Fruit fly (Drosophila melanogaster) whole organism: Measurements from ENCODE around the gene CG14315.

Source experiments
- CG8478 ChIP-seq: fragments of >200 bp; optimal IDR thresholded peaks from 2 replicates; lab custom pipeline; 2018; ENCODE audit warnings: inconsistent platforms
- Dll ChIP-seq: fragments of >200 bp; optimal IDR thresholded peaks from 2 replicates; lab custom pipeline; 2017
- EcR ChIP-seq, 2 experiments: fragments of >200 bp; optimal IDR thresholded peaks; 2 replicates each; lab custom pipeline; 2017; ENCODE audit warnings: missing biosample characterization in 2 of 2, missing genetic modification characterization in 2 of 2, missing genetic modification reagents in 2 of 2
- pan ChIP-seq: fragments of >200 bp; optimal IDR thresholded peaks from 2 replicates; lab custom pipeline; 2017
- psq ChIP-seq: fragments of >200 bp; optimal IDR thresholded peaks from 2 replicates; lab custom pipeline; 2017
- usp ChIP-seq: fragments of >200 bp; optimal IDR thresholded peaks from 2 replicates; lab custom pipeline; 2017; ENCODE audit warnings: missing biosample characterization, missing genetic modification characterization, mixed read lengths

dm6 chr3R:18197802-18198148, 39.3 kb downstream of the CG14315 start:
- TF ChIP-seq EcR (GFP tag; optimal IDR thresholded peaks at IDR 0.05; lab: Kevin White, UChicago): no peak
- TF ChIP-seq usp (GFP tag; lab: Kevin White, UChicago): no peak
- TF ChIP-seq pan (lab: Kevin White, UChicago): no peak
- no peak for TF ChIP-seq CG8478
- TF ChIP-seq psq: no peak
- TF ChIP-seq Dll (lab: Kevin White, UChicago): no peak
